Worm (Caenorhabditis elegans) whole organism, L1 larva: ENCODE results near the gene ubc-6.

Source experiments
- elt-3 ChIP-seq, 6 experiments: fragments of 150-350 bp in 1 of 6; sonication (generic microtip); optimal IDR thresholded peaks; 2 replicates each; lab custom pipeline; 2017 to 2018; ENCODE audit warnings: missing biosample characterization in 6 of 6, missing genetic modification characterization in 6 of 6, inconsistent platforms in 1 of 6
- fkh-10 ChIP-seq: sonication (generic microtip); optimal IDR thresholded peaks from 2 replicates; lab custom pipeline; 2017; ENCODE audit warnings: missing biosample characterization, missing genetic modification reagents, missing genetic modification characterization
- fos-1 ChIP-seq: fragments of 150-350 bp; optimal IDR thresholded peaks from 2 replicates; lab custom pipeline; 2014; ENCODE audit warnings: missing biosample characterization, missing genetic modification characterization
- nhr-237 ChIP-seq: fragments of 150-350 bp; optimal IDR thresholded peaks from 2 replicates; lab custom pipeline; 2014; ENCODE audit warnings: missing biosample characterization, missing genetic modification characterization
- sptf-1 ChIP-seq: fragments of 150-350 bp; optimal IDR thresholded peaks from 2 replicates; lab custom pipeline; 2014; ENCODE audit warnings: missing biosample characterization, missing genetic modification characterization

- no peak for TF ChIP-seq fos-1 (tag; lab: Kevin White, UChicago)
- peak in 2 of 6 experiments; percentile 10 to 13 for TF ChIP-seq elt-3 (tag; optimal IDR thresholded peaks at IDR 0.05; lab: Kevin White, UChicago)
- TF ChIP-seq nhr-237 (tag; lab: Kevin White, UChicago): no peak
- TF ChIP-seq fkh-10 (GFP tag; lab: Kevin White, UChicago): no peak
- TF ChIP-seq sptf-1 (tag; lab: Kevin White, UChicago): no peak
Observed at ce11 chrII:7457210-7457609, 21.8 kb upstream of the ubc-6 start, which contains the start of gene D1022.4.
